Fruit fly (Drosophila melanogaster) whole organism, pupa: ENCODE results near the gene CG15514.

Source experiments
- CG12605 ChIP-seq: fragments of 200-800 bp; sonication (Bioruptor generic); IDR thresholded peaks from 2 replicates; pipeline ENCODE4 v1.3.6; 2022; ENCODE audit warnings: missing biosample characterization, missing genetic modification characterization
- CG13204 ChIP-seq: fragments of 200-800 bp; sonication (Bioruptor generic); optimal IDR thresholded peaks from 2 replicates; lab custom pipeline; 2018; ENCODE audit warnings: missing biosample characterization, mild to moderate bottlenecking, missing genetic modification characterization, moderate library complexity
- CG14655 ChIP-seq: fragments of 200-800 bp; sonication (Bioruptor generic); optimal IDR thresholded peaks from 3 replicates; lab custom pipeline; 2017; ENCODE audit warnings: mild to moderate bottlenecking, missing biosample characterization, missing genetic modification reagents, missing genetic modification characterization
- CG17806 ChIP-seq: fragments of 200-800 bp; sonication (Bioruptor generic); optimal IDR thresholded peaks from 2 replicates; lab custom pipeline; 2018; ENCODE audit warnings: missing biosample characterization, mild to moderate bottlenecking, missing genetic modification characterization, moderate library complexity
- CG34367 ChIP-seq: fragments of 200-800 bp; sonication (Bioruptor generic); optimal IDR thresholded peaks from 2 replicates; lab custom pipeline; 2018; ENCODE audit warnings: missing biosample characterization, mild to moderate bottlenecking, missing genetic modification characterization
- CG8301 ChIP-seq: fragments of 200-800 bp; sonication (Bioruptor generic); optimal IDR thresholded peaks from 2 replicates; lab custom pipeline; 2018; ENCODE audit warnings: missing biosample characterization, mild to moderate bottlenecking, missing genetic modification characterization
- EcR ChIP-seq: fragments of 200-800 bp; sonication (Bioruptor generic); optimal IDR thresholded peaks from 3 replicates; lab custom pipeline; 2019; ENCODE audit warnings: missing biosample characterization, missing genetic modification characterization, mild to moderate bottlenecking, moderate library complexity, missing genetic modification reagents
- Pif1A ChIP-seq: fragments of 200-800 bp; sonication (Bioruptor generic); optimal IDR thresholded peaks from 3 replicates; lab custom pipeline; 2016; ENCODE audit warnings: missing biosample characterization, missing genetic modification characterization
- Pif1B ChIP-seq: fragments of 200-800 bp; sonication (Bioruptor generic); optimal IDR thresholded peaks from 3 replicates; lab custom pipeline; 2016; ENCODE audit warnings: missing biosample characterization, missing genetic modification characterization
- Snoo ChIP-seq: fragments of 200-800 bp; sonication (Bioruptor generic); optimal IDR thresholded peaks from 3 replicates; lab custom pipeline; 2017; ENCODE audit warnings: missing biosample characterization, mild to moderate bottlenecking, missing genetic modification characterization, inconsistent platforms
- fd96Ca ChIP-seq: fragments of 200-800 bp; sonication (Bioruptor generic); IDR thresholded peaks from 3 replicates; pipeline ENCODE4 v1.3.6; 2022; ENCODE audit warnings: missing biosample characterization, missing genetic modification characterization
- gl ChIP-seq: fragments of 200-800 bp; sonication (Bioruptor generic); optimal IDR thresholded peaks from 2 replicates; lab custom pipeline; 2018; ENCODE audit warnings: missing biosample characterization, mild to moderate bottlenecking, missing genetic modification characterization
- rn ChIP-seq: fragments of 200-800 bp; sonication (Bioruptor generic); IDR thresholded peaks from 2 replicates; pipeline ENCODE4 v1.3.6; 2022; ENCODE audit warnings: missing biosample characterization, missing genetic modification characterization

dm6 chr3R:29880306-29880705, 19.0 kb upstream of the CG15514 start:
- TF ChIP-seq CG14655 (no peak), CG8301 (tag; lab: Kevin White, UChicago) (no peak), CG13204 (GFP tag; lab: Kevin White, UChicago) (no peak), CG17806 (tag; lab: Kevin White, UChicago) (no peak), rn (GFP tag; lab: Robert Waterston, UW) (no peak), Pif1A (no peak), Snoo (tag; lab: Kevin White, UChicago) (no peak), CG12605 (GFP tag; lab: Robert Waterston, UW) (no peak), Pif1B (GFP tag; lab: Kevin White, UChicago) (no peak), EcR (no peak), gl (tag; lab: Kevin White, UChicago) (no peak), CG34367 (tag; lab: Kevin White, UChicago) (no peak), fd96Ca (GFP tag; lab: Robert Waterston, UW) (no peak)
